Worm (Caenorhabditis elegans): Measurements from ENCODE around the gene Y62E10A.6.

Y62E10A.6 gene

ce11 chrIV:13396375-13396774, 24.6 kb downstream of the Y62E10A.6 start:
- TF ChIP-seq nhr-10 (tag; optimal IDR thresholded peaks at IDR 0.05) = no peak
- peak; percentile 66 for TF ChIP-seq crh-2 (tag; optimal IDR thresholded peaks at IDR 0.05)
- no peak for TF ChIP-seq nhr-25 (tag; optimal IDR thresholded peaks at IDR 0.05)
- no peak for TF ChIP-seq nhr-23 (tag; optimal IDR thresholded peaks at IDR 0.05)
- no peak for TF ChIP-seq nhr-11 (tag; optimal IDR thresholded peaks at IDR 0.05)
- TF ChIP-seq mab-5 (tag; optimal IDR thresholded peaks at IDR 0.05) = no peak
- TF ChIP-seq ama-1 (optimal IDR thresholded peaks at IDR 0.05) = no peak
- TF ChIP-seq elt-3 (tag; optimal IDR thresholded peaks at IDR 0.05) = no peak
- TF ChIP-seq ceh-16 (tag; optimal IDR thresholded peaks at IDR 0.05) = no peak
- TF ChIP-seq ztf-4 (tag; optimal IDR thresholded peaks at IDR 0.05) = no peak
- TF ChIP-seq nhr-6 (tag; optimal IDR thresholded peaks at IDR 0.05) = no peak
- no peak for TF ChIP-seq Y55F3AM.14 (GFP tag; optimal IDR thresholded peaks at IDR 0.05)
- TF ChIP-seq lsy-2 (tag; optimal IDR thresholded peaks at IDR 0.05) = peak in 1 of 2 experiments; percentile 18
- no peak for TF ChIP-seq alr-1 (tag; optimal IDR thresholded peaks at IDR 0.05)
- no peak for TF ChIP-seq mbf-1 (tag; optimal IDR thresholded peaks at IDR 0.05)
- TF ChIP-seq ztf-11 (tag; optimal IDR thresholded peaks at IDR 0.05) = no peak
- no peak for TF ChIP-seq snpc-4 (tag; optimal IDR thresholded peaks at IDR 0.05)
- TF ChIP-seq egl-27 (tag; optimal IDR thresholded peaks at IDR 0.05) = no peak
- no peak for TF ChIP-seq ztf-1 (GFP tag; conservative IDR thresholded peaks at IDR 0.05)
- no peak for TF ChIP-seq blmp-1 (tag; optimal IDR thresholded peaks at IDR 0.05; ENCODE audit: insufficient read depth)
- no peak for TF ChIP-seq R02D3.7 (tag; optimal IDR thresholded peaks at IDR 0.05)
- no peak for TF ChIP-seq sem-4 (tag; optimal IDR thresholded peaks at IDR 0.05)
- peak; percentile 73 for TF ChIP-seq nhr-129 (tag; optimal IDR thresholded peaks at IDR 0.05)
- no peak for TF ChIP-seq C34F6.9 (tag; optimal IDR thresholded peaks at IDR 0.05)
- TF ChIP-seq elt-1 (tag; optimal IDR thresholded peaks at IDR 0.05) = no peak
- no peak for TF ChIP-seq unc-55 (GFP tag; optimal IDR thresholded peaks at IDR 0.05)
- TF ChIP-seq nhr-77 (tag; optimal IDR thresholded peaks at IDR 0.05) = no peak
- TF ChIP-seq aly-2 (tag; optimal IDR thresholded peaks at IDR 0.05) = no peak
- no peak for TF ChIP-seq unc-62 (GFP tag; optimal IDR thresholded peaks at IDR 0.05)
- peak; percentile 2 for TF ChIP-seq nhr-21 (tag; optimal IDR thresholded peaks at IDR 0.05)
- no peak for TF ChIP-seq peb-1 (tag; optimal IDR thresholded peaks at IDR 0.05)
- peak; percentile 54 for TF ChIP-seq skn-1 (tag; optimal IDR thresholded peaks at IDR 0.05)
- TF ChIP-seq F13H6.1 (tag; optimal IDR thresholded peaks at IDR 0.05) = peak; percentile 17
- TF ChIP-seq ceh-82 (tag; optimal IDR thresholded peaks at IDR 0.05) = no peak
- peak; percentile 63 for TF ChIP-seq sma-9 (GFP tag; optimal IDR thresholded peaks at IDR 0.05)
- no peak for TF ChIP-seq sma-9 (tag; optimal IDR thresholded peaks at IDR 0.05)
- no peak for TF ChIP-seq lin-39 (tag; optimal IDR thresholded peaks at IDR 0.05)
- no peak for TF ChIP-seq lin-11 (tag; optimal IDR thresholded peaks at IDR 0.05)
- TF ChIP-seq gmeb-1 (tag; optimal IDR thresholded peaks at IDR 0.05) = no peak
- TF ChIP-seq ZK546.5 (tag; optimal IDR thresholded peaks at IDR 0.05) = no peak
- no peak for TF ChIP-seq dmd-4 (tag; optimal IDR thresholded peaks at IDR 0.05)
- no peak for TF ChIP-seq nhr-237 (tag; optimal IDR thresholded peaks at IDR 0.05)
- no peak for TF ChIP-seq mdl-1 (tag; optimal IDR thresholded peaks at IDR 0.05)
- peak; percentile 20 for TF ChIP-seq sma-3 (GFP tag; optimal IDR thresholded peaks at IDR 0.05)
- TF ChIP-seq lin-13 (GFP tag; optimal IDR thresholded peaks at IDR 0.05) = no peak
- TF ChIP-seq zag-1 (tag; optimal IDR thresholded peaks at IDR 0.05) = no peak
- TF ChIP-seq unc-39 (tag; optimal IDR thresholded peaks at IDR 0.05) = no peak
- TF ChIP-seq fos-1 (tag; optimal IDR thresholded peaks at IDR 0.05) = peak; percentile 35
- TF ChIP-seq nhr-12 (tag; optimal IDR thresholded peaks at IDR 0.05) = no peak

ce11 chrIV:13398728-13399127, 26.9 kb downstream of the Y62E10A.6 start, which contains the start of gene Y62E10A.13:
Y62E10A.13 (minus strand) TSS chrIV:13399053.
- peak; percentile 40 for TF ChIP-seq nhr-129 (tag; optimal IDR thresholded peaks at IDR 0.05)
- no peak for TF ChIP-seq zag-1 (tag; optimal IDR thresholded peaks at IDR 0.05)

Data from whole organism, L2 larva.